Worm (Caenorhabditis elegans) whole organism, L4 larva: ENCODE data around the gene hsp-16.41.

ENCODE experiments used
- F37D6.2 ChIP-seq: sonication (generic microtip); optimal IDR thresholded peaks from 2 replicates; lab custom pipeline; 2016; ENCODE audit warnings: mild to moderate bottlenecking, missing genetic modification characterization, missing compliant biosample characterization
- F44E2.7 ChIP-seq: fragments of 200-800 bp; sonication (Bioruptor generic); IDR thresholded peaks from 2 replicates; pipeline ENCODE4 v2.1.2; 2022; ENCODE audit warnings: missing genetic modification characterization, missing compliant biosample characterization
- Y5F2A.4 ChIP-seq: fragments of 200-800 bp; sonication (Bioruptor generic); optimal IDR thresholded peaks from 2 replicates; lab custom pipeline; 2018; ENCODE audit warnings: mild to moderate bottlenecking, missing genetic modification characterization, missing compliant biosample characterization
- Y75B8A.6 ChIP-seq: fragments of 200-800 bp; sonication (Bioruptor generic); IDR thresholded peaks from 2 replicates; pipeline ENCODE4 v1.3.6; 2022; ENCODE audit warnings: missing genetic modification reagents, missing genetic modification characterization, missing compliant biosample characterization
- ceh-20 ChIP-seq: fragments of 200-800 bp; sonication (Bioruptor generic); IDR thresholded peaks from 2 replicates; pipeline ENCODE4 v1.3.6; 2022; ENCODE audit warnings: missing genetic modification reagents, missing genetic modification characterization, missing compliant biosample characterization
- ceh-82 ChIP-seq: sonication (generic microtip); optimal IDR thresholded peaks from 2 replicates; lab custom pipeline; 2017; ENCODE audit warnings: missing biosample characterization, missing genetic modification characterization
- ces-1 ChIP-seq: fragments of 150-350 bp; sonication (generic microtip); optimal IDR thresholded peaks from 4 replicates; lab custom pipeline; 2014; ENCODE audit warnings: missing biosample characterization, missing genetic modification reagents, missing genetic modification characterization
- cey-2 ChIP-seq: sonication (generic microtip); optimal IDR thresholded peaks from 3 replicates; lab custom pipeline; 2017; ENCODE audit warnings: missing genetic modification characterization, mild to moderate bottlenecking, missing compliant biosample characterization, antibody characterized with exemption, borderline replicate concordance; ENCODE audit not compliant: insufficient read depth
- daf-19 ChIP-seq: fragments of 200-800 bp; sonication (Bioruptor generic); conservative IDR thresholded peaks from 2 replicates; pipeline ENCODE4 v1.3.6; 2022; ENCODE audit warnings: missing genetic modification characterization, missing compliant biosample characterization
- dmd-9 ChIP-seq: fragments of 200-800 bp; sonication (Bioruptor generic); IDR thresholded peaks from 2 replicates; pipeline ENCODE4 v1.3.6; 2022; ENCODE audit warnings: missing genetic modification reagents, missing genetic modification characterization, missing compliant biosample characterization
- duxl-1 ChIP-seq: sonication (generic microtip); optimal IDR thresholded peaks from 2 replicates; lab custom pipeline; 2016; ENCODE audit warnings: mild to moderate bottlenecking, missing genetic modification characterization, moderate library complexity, missing compliant biosample characterization; ENCODE audit not compliant: poor library complexity
- egl-43 ChIP-seq: fragments of 200-800 bp; sonication (Bioruptor generic); IDR thresholded peaks from 2 replicates; pipeline ENCODE4 v1.3.6; 2022; ENCODE audit warnings: missing genetic modification reagents, missing genetic modification characterization, missing compliant biosample characterization
- fkh-10 ChIP-seq: fragments of 150-350 bp; optimal IDR thresholded peaks from 2 replicates; lab custom pipeline; 2014; ENCODE audit warnings: missing biosample characterization, missing genetic modification reagents, missing genetic modification characterization
- gei-8 ChIP-seq: fragments of 200-800 bp; sonication (Bioruptor generic); optimal IDR thresholded peaks from 2 replicates; lab custom pipeline; 2018; ENCODE audit warnings: mild to moderate bottlenecking, missing genetic modification characterization, missing compliant biosample characterization
- hif-1 ChIP-seq, 2 experiments: sonication (generic microtip); optimal IDR thresholded peaks; 2 replicates each; lab custom pipeline; 2016 to 2017; ENCODE audit warnings: missing compliant biosample characterization in 2 of 2, missing genetic modification characterization in 2 of 2, missing genetic modification reagents in 2 of 2, missing genotype in 2 of 2, mild to moderate bottlenecking in 1 of 2
- lin-13 ChIP-seq: fragments of 150-350 bp; optimal IDR thresholded peaks from 2 replicates; lab custom pipeline; 2014; ENCODE audit warnings: missing biosample characterization, missing genetic modification reagents, missing genetic modification characterization
- lin-15B ChIP-seq: fragments of 150-350 bp; sonication (generic microtip); optimal IDR thresholded peaks from 3 replicates; lab custom pipeline; 2014; ENCODE audit warnings: missing biosample characterization, missing genetic modification characterization
- madf-5 ChIP-seq, 2 experiments: fragments of 200-800 bp; sonication (Bioruptor generic); IDR thresholded peaks; 2 replicates each; pipeline ENCODE4 v1.3.6; 2022; ENCODE audit warnings: missing compliant biosample characterization in 2 of 2, missing genetic modification characterization in 2 of 2
- madf-9 ChIP-seq: fragments of 200-800 bp; sonication (Bioruptor generic); conservative IDR thresholded peaks from 2 replicates; pipeline ENCODE4 v1.3.6; 2022; ENCODE audit warnings: missing genetic modification reagents, missing genetic modification characterization, missing compliant biosample characterization
- mdl-1 ChIP-seq, 2 experiments: fragments of 150-350 bp in 1 of 2; sonication (generic microtip) in 1 of 2; optimal IDR thresholded peaks; 2 replicates each; lab custom pipeline; 2014 to 2017; ENCODE audit warnings: missing biosample characterization in 2 of 2, missing genetic modification characterization in 2 of 2
- mes-2 ChIP-seq: sonication (generic microtip); optimal IDR thresholded peaks from 2 replicates; lab custom pipeline; 2016; ENCODE audit warnings: missing genotype, mild to moderate bottlenecking, missing genetic modification characterization, missing compliant biosample characterization; ENCODE audit not compliant: poor library complexity, severe bottlenecking
- mxl-2 ChIP-seq: fragments of 200-800 bp; sonication (Bioruptor generic); conservative IDR thresholded peaks from 2 replicates; pipeline ENCODE4 v1.3.6; 2022; ENCODE audit warnings: missing genetic modification reagents, missing genetic modification characterization, missing compliant biosample characterization
- nhr-10 ChIP-seq: fragments of 150-350 bp; optimal IDR thresholded peaks from 2 replicates; lab custom pipeline; 2014; ENCODE audit warnings: missing biosample characterization, missing genetic modification characterization
- nhr-25 ChIP-seq: sonication (generic microtip); optimal IDR thresholded peaks from 2 replicates; lab custom pipeline; 2017; ENCODE audit warnings: missing genetic modification characterization, mild to moderate bottlenecking, missing compliant biosample characterization, antibody characterized with exemption, moderate library complexity, borderline replicate concordance; ENCODE audit not compliant: insufficient read depth
- nhr-6 ChIP-seq: fragments of 150-350 bp; optimal IDR thresholded peaks from 2 replicates; lab custom pipeline; 2014; ENCODE audit warnings: missing biosample characterization, missing genetic modification characterization
- nhr-76 ChIP-seq: fragments of 150-350 bp; optimal IDR thresholded peaks from 2 replicates; lab custom pipeline; 2014; ENCODE audit warnings: missing biosample characterization, missing genetic modification characterization
- php-3 ChIP-seq: fragments of 200-800 bp; sonication (Bioruptor generic); IDR thresholded peaks from 2 replicates; pipeline ENCODE4 v1.3.6; 2022; ENCODE audit warnings: missing genetic modification reagents, missing genetic modification characterization, missing compliant biosample characterization
- pqm-1 ChIP-seq: sonication (generic microtip); optimal IDR thresholded peaks from 2 replicates; lab custom pipeline; 2017; ENCODE audit warnings: missing biosample characterization, missing genetic modification characterization
- rbr-2 ChIP-seq: sonication (generic microtip); optimal IDR thresholded peaks from 2 replicates; lab custom pipeline; 2016; ENCODE audit warnings: missing genotype, missing genetic modification characterization, missing compliant biosample characterization
- sdz-12 ChIP-seq: fragments of 200-800 bp; sonication (Bioruptor generic); optimal IDR thresholded peaks from 2 replicates; lab custom pipeline; 2018; ENCODE audit warnings: mild to moderate bottlenecking, missing genetic modification characterization, missing compliant biosample characterization
- skn-1 ChIP-seq: fragments of 150-350 bp; optimal IDR thresholded peaks from 2 replicates; lab custom pipeline; 2014; ENCODE audit warnings: missing biosample characterization, missing genetic modification characterization
- snpc-1.2 ChIP-seq: fragments of 200-800 bp; sonication (Bioruptor generic); IDR thresholded peaks from 2 replicates; pipeline ENCODE4 v1.3.6; 2022; ENCODE audit warnings: missing genetic modification reagents, missing genetic modification characterization, missing compliant biosample characterization
- spr-1 ChIP-seq: sonication (generic microtip); optimal IDR thresholded peaks from 2 replicates; lab custom pipeline; 2016; ENCODE audit warnings: mild to moderate bottlenecking, missing genetic modification characterization, missing compliant biosample characterization
- spr-3 ChIP-seq: fragments of 200-800 bp; sonication (Bioruptor generic); optimal IDR thresholded peaks from 2 replicates; lab custom pipeline; 2018; ENCODE audit warnings: mild to moderate bottlenecking, missing genetic modification characterization, missing compliant biosample characterization
- tag-97 ChIP-seq: fragments of 200-800 bp; sonication (Bioruptor generic); IDR thresholded peaks from 2 replicates; pipeline ENCODE4 v1.3.6; 2022; ENCODE audit warnings: missing genetic modification characterization, missing compliant biosample characterization
- tra-1 ChIP-seq: fragments of 200-800 bp; sonication (Bioruptor generic); IDR thresholded peaks from 2 replicates; pipeline ENCODE4 v1.3.6; 2022; ENCODE audit warnings: missing genetic modification reagents, missing genetic modification characterization, missing compliant biosample characterization
- unc-39 ChIP-seq: sonication (generic microtip); optimal IDR thresholded peaks from 2 replicates; lab custom pipeline; 2017; ENCODE audit warnings: missing biosample characterization, missing genetic modification characterization
- unc-62 ChIP-seq, 3 experiments: fragments of 150-350 bp in 1 of 3; sonication (generic microtip); optimal IDR thresholded peaks in 2 of 3; peaks in 1 of 3; 1 replicate in 1 of 3; 2 replicates in 2 of 3; lab custom pipeline; 2014 to 2017; ENCODE audit warnings: missing biosample characterization in 3 of 3, missing genetic modification characterization in 3 of 3, missing genetic modification reagents in 3 of 3, missing genotype in 1 of 3
- vab-7 ChIP-seq: fragments of 200-800 bp; sonication (Bioruptor generic); IDR thresholded peaks from 2 replicates; pipeline ENCODE4 v1.3.6; 2022; ENCODE audit warnings: missing genetic modification reagents, missing genetic modification characterization, missing compliant biosample characterization
- zag-1 ChIP-seq: fragments of 150-350 bp; optimal IDR thresholded peaks from 2 replicates; lab custom pipeline; 2014; ENCODE audit warnings: missing biosample characterization, missing genetic modification characterization
- zip-11 ChIP-seq: fragments of 200-800 bp; sonication (Bioruptor generic); IDR thresholded peaks from 2 replicates; pipeline ENCODE4 v1.3.6; 2022; ENCODE audit warnings: missing genetic modification characterization, missing compliant biosample characterization
- zip-2 ChIP-seq: fragments of 150-350 bp; optimal IDR thresholded peaks from 2 replicates; lab custom pipeline; 2014; ENCODE audit warnings: missing biosample characterization, missing genetic modification characterization

Gene hsp-16.41

DNA sequence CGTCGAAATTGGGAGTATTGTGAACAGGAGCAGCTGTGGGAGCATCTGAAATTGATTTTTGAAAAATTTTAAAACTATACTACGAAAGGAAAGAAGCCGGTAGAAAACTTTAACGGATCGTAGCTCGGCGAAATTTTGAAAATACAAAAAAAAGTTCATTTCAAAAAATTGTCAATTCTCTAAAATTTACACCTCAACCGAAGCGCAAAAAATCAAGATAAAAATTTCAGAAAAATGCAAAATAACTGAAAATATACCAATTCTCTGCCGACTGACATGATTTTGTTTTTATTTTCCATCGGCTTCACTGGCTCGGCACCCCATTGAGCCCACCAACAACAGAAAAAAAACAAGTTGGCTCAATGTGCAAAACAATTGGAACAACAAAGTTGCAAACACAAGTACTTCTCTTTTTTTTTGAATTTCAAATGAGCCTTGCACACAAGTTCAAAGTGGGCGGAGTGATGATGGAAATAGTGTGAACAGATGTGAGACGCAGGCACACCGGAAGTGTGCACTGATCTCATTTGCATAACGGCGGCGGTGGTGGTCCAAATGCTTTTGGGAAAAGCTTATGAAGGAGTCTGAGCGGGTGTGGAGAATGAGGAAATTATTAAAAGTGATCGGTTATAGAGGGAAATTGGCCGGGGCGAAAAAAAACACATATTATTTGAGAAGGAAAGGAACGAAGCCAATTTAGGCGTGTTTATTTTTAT lies 29.9 kb upstream of the hsp-16.41 start, which contains the start of gene F36H9.7:
TSS of gene F36H9.7 (minus strand) at position 51 of the 716 bp plus-strand sequence.
- TF ChIP-seq zag-1 (tag; lab: Kevin White, UChicago) (no peak), sdz-12 (GFP tag; lab: Kevin White, UChicago) (no peak), spr-1 (tag; lab: Kevin White, UChicago) (no peak), nhr-6 (tag; lab: Kevin White, UChicago) (no peak), madf-9 (GFP tag; lab: Robert Waterston, UW) (no peak), unc-39 (no peak), ceh-20 (GFP tag; lab: Robert Waterston, UW) (no peak)

DNA sequence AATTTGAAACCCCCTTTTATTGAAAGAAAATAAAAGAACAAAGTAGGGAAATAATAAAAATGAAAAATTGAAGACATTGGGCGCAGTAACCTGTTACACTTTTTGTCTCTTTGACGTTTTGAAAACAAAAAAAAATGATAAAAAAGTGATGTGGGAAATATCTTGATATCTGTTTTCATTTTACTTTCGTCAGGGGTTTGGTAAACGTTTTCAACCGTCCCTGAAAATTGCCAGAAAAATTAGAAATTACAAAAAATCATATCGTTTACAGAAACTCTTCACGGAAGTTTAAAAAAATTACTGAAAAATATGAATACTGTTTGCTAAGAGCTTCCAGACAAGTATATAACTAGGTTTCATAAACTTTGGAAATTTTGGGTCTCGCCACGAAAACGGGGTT lies 25.8 kb upstream of the hsp-16.41 start, which contains the start of gene F36H9.4:
TSS of gene F36H9.4 (minus strand) at position 101 of the 400 bp plus-strand sequence.
- TF ChIP-seq skn-1 (tag; lab: Kevin White, UChicago) (no peak), tra-1 (no peak), daf-19 (GFP tag; lab: Robert Waterston, UW) (no peak), php-3 (no peak)

DNA sequence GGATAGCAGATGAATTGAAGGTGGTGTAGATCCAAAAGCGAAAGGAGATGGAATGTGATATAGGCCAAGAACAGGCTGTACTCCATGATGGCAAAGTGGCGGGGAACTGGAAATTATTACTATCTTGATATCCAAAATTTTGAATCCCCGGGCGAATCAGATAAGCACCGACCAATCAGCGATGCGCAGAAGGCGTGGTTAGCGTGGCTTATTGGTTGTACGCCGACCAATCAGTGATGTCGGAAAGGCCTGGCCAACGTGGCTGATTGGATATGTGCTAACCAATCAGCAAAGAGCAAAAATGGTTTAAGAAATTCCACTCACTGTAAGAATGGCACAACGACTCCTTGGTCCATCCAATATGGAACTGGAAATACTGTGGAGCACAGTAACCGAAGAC lies 25.0 kb upstream of the hsp-16.41 start:
- TF ChIP-seq vab-7 (GFP tag; lab: Robert Waterston, UW), result no peak
- peak in 1 of 2 experiments; percentile 71 for TF ChIP-seq unc-62 (GFP tag; optimal IDR thresholded peaks at IDR 0.05 in 1 of 2; lab: Kevin White, UChicago)
- TF ChIP-seq unc-62 (tag; optimal IDR thresholded peaks at IDR 0.05; lab: Kevin White, UChicago), result no peak

ce11 chrV:1781922-1782321 lies 23.1 kb upstream of the hsp-16.41 start, which contains the start of gene F36H9.5:
F36H9.5 (minus strand) TSS chrV:1782022.
- TF ChIP-seq fkh-10 (GFP tag; lab: Kevin White, UChicago), result no peak
- no peak for TF ChIP-seq madf-5 (GFP tag; IDR thresholded peaks at IDR 0.05; lab: Robert Waterston, UW)
- TF ChIP-seq mes-2 (tag; lab: Kevin White, UChicago), result no peak
- no peak for TF ChIP-seq F37D6.2 (tag; lab: Kevin White, UChicago)
- no peak for TF ChIP-seq rbr-2 (tag; lab: Kevin White, UChicago)
- no peak for TF ChIP-seq Y5F2A.4 (GFP tag; lab: Kevin White, UChicago)
- TF ChIP-seq daf-19 (GFP tag; lab: Robert Waterston, UW), result no peak
- TF ChIP-seq cey-2 (tag; lab: Kevin White, UChicago), result no peak
- TF ChIP-seq tag-97 (GFP tag; lab: Robert Waterston, UW), result no peak
- no peak for TF ChIP-seq gei-8 (GFP tag; lab: Kevin White, UChicago)
- TF ChIP-seq php-3, result no peak
- TF ChIP-seq pqm-1 (tag; lab: Kevin White, UChicago), result no peak
- no peak for TF ChIP-seq skn-1 (tag; lab: Kevin White, UChicago)
- no peak for TF ChIP-seq dmd-9 (GFP tag; lab: Robert Waterston, UW)
- TF ChIP-seq zip-2 (tag; lab: Kevin White, UChicago), result no peak
- TF ChIP-seq nhr-10 (tag; lab: Kevin White, UChicago), result no peak
- TF ChIP-seq Y75B8A.6, result no peak
- TF ChIP-seq ceh-20 (GFP tag; lab: Robert Waterston, UW), result no peak
- no peak for TF ChIP-seq spr-3 (GFP tag; lab: Kevin White, UChicago)
- TF ChIP-seq zip-11 (GFP tag; lab: Robert Waterston, UW), result no peak

ce11 chrV:1788157-1788556 lies 16.8 kb upstream of the hsp-16.41 start, which contains the start of gene F36H9.2:
F36H9.2 (plus strand) TSS chrV:1788457.
- TF ChIP-seq lin-13 (GFP tag; lab: Kevin White, UChicago) (no peak), mdl-1 (tag; optimal IDR thresholded peaks at IDR 0.05; lab: Kevin White, UChicago) (no peak), nhr-76 (tag; lab: Kevin White, UChicago) (no peak), lin-15B (tag; lab: Kevin White, UChicago) (no peak), gei-8 (GFP tag; lab: Kevin White, UChicago) (no peak), ces-1 (GFP tag; lab: Kevin White, UChicago) (no peak), F44E2.7 (GFP tag; lab: Robert Waterston, UW) (no peak), nhr-25 (tag; lab: Kevin White, UChicago) (no peak), snpc-1.2 (GFP tag; lab: Robert Waterston, UW) (no peak), hif-1 (tag; optimal IDR thresholded peaks at IDR 0.05; lab: Kevin White, UChicago) (no peak), mxl-2 (no peak), madf-5 (GFP tag; IDR thresholded peaks at IDR 0.05; lab: Robert Waterston, UW) (no peak), duxl-1 (tag; lab: Kevin White, UChicago) (no peak), ceh-82 (no peak), egl-43 (no peak)
